Worm (Caenorhabditis elegans): Measurements from ENCODE around the gene cup-14.

ce11 chrII:13834380-13835194 lies 37.5 kb downstream of the cup-14 start:
- peak; percentile 24 for TF ChIP-seq nhr-237 (tag; optimal IDR thresholded peaks at IDR 0.05)
- no peak for TF ChIP-seq ztf-11 (tag; optimal IDR thresholded peaks at IDR 0.05)
- peak in 1 of 3 experiments; percentile 25 for TF ChIP-seq elt-3 (tag; optimal IDR thresholded peaks at IDR 0.05)
- TF ChIP-seq ceh-82 (tag; optimal IDR thresholded peaks at IDR 0.05): peak; percentile 86
- peak; percentile 46 for TF ChIP-seq pqm-1 (tag; optimal IDR thresholded peaks at IDR 0.05)
- TF ChIP-seq aly-2 (tag; optimal IDR thresholded peaks at IDR 0.05): no peak
- peak; percentile 60 for TF ChIP-seq elt-2 (tag; optimal IDR thresholded peaks at IDR 0.05)

All from whole organism, L3 larva.